Worm (Caenorhabditis elegans) whole organism, dauer: ENCODE measurements around the gene Y22D7AL.15.

Experiments
- unc-62 ChIP-seq: sonication (generic microtip); optimal IDR thresholded peaks from 2 replicates; lab custom pipeline; 2017; ENCODE audit warnings: missing biosample characterization, missing genetic modification reagents, missing genetic modification characterization

The Y22D7AL.15 gene

DNA sequence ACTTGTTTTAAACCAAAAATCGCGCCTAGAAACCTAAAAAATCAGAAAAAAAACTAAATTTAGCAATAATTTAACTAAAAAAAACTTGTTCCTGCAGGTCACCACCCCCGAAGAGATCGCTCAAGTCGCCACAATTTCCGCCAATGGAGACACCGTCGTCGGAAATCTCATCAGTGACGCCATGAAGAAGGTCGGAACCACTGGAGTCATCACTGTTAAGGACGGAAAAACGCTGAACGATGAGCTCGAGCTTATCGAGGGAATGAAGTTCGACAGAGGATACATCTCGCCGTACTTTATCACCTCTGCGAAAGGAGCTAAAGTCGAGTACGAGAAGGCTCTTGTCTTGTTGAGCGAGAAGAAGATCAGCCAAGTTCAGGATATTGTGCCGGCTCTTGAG, 38.3 kb downstream of the Y22D7AL.15 start:
- TF ChIP-seq unc-62 (GFP tag; lab: Kevin White, UChicago), result no peak

DNA sequence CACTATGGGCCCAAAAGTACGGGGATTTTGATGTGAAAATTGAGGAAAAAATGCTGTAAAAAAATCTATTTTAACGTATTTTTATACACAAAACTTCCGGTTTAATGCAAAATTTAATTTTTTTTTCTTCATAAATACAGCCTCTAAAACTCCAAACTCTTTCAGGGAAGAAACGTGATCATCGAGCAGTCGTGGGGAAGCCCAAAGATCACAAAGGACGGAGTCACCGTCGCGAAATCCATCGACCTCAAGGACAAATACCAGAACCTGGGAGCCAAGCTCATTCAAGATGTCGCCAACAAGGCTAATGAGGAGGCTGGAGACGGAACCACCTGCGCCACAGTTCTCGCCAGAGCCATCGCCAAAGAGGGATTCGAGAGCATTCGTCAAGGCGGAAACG, 39.8 kb downstream of the Y22D7AL.15 start:
- no peak for TF ChIP-seq unc-62 (GFP tag; lab: Kevin White, UChicago)

DNA sequence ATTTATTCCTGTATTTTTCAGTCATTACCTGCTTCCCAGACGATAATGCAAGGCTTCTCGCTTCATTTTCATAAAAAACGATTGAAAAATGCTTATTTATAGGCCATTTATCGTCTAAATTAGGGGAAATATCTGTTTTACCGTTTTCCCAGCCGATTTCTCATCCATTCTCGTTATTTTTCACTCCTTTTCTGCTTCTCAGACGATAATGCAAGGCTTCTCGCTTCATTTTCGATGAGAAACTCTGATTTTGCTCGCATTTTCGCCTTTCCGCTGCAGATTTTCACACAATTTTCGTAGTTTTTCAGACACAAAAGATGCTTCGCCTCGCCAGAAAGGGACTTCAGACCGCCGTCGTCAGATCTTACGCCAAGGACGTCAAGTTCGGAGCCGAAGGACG, 40.2 kb downstream of the Y22D7AL.15 start, which contains the start of gene hsp-60:
hsp-60 (plus strand) TSS at position 301 of the 400 bp plus-strand sequence.
- no peak for TF ChIP-seq unc-62 (GFP tag; lab: Kevin White, UChicago)

DNA sequence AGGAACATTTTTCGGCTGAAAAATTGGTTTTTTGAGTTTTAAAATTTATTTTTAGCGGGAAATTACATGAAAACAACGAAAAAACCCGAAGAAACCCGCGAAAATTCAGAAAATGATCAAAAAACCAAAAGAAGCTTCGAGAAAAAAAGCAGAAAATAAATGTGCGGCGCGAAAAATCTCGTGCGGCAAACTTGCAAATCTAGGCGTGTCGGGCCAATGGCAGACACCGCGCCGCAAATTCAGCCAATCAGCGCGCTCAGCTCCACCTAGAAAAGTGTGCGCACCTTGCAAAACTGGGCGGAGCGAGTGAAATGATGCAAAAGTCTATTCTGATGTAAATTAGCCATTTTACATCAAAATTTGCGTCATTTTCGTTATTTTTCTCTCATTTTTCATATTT, 40.7 kb downstream of the Y22D7AL.15 start, which contains the start of gene Y22D7AL.10:
Y22D7AL.10 (minus strand) TSS at position 15 of the 400 bp plus-strand sequence.
- peak; percentile 24 for TF ChIP-seq unc-62 (GFP tag; lab: Kevin White, UChicago)

DNA sequence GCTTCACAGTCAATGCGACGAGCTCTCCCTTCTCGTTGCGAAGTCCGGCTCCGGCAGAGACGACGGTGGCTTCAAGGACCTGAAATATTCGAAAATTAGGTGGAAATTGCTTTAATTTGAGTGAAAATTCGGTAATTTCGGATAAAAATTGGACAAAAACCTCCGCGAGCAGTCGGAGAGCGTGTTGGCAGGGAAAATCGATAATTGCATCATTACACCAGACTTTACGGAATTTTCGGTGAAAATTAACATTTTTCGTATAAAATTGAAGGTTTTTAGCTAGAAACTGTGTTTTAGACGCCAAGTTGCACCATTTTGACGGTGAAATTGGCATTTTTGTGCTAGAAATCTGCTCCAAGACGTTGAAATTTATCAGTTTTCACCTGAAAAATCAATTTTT, 41.4 kb downstream of the Y22D7AL.15 start:
- no peak for TF ChIP-seq unc-62 (GFP tag; lab: Kevin White, UChicago)

DNA sequence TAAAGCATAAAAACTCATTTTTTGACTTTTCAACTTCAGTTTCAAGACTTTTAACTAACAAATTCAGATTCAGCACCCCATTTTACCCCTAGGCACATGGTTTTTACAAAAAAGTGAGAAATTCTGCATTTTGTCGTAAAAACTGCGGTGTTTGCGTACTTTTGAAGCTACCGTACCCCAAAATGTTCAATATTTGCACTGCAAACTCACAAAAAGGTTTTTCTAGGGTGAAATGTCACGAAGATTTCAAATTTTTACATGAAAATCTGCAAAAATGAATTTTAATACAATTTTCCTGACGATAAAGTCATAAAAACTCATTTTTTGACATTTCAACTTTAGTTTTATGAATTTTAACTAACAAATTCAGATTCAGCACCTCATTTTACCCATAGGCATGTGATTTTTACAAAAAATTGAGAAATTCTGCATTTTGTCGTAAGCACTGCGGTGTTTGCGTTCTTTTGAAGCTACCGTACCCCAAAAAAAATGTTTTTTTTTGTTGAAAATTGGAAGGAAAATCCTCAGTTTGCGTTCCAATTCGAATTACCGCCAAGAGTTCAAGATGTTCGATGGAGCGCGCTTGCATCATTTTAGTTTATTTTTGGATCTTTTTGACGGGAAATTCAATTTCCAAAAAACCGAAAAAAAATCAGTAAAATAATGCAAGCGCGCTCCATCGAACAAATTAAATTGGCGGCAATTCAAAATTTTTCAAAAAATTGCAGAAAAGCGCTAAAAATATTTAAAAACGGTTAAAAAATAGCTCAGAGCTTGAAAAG, 43.2 kb downstream of the Y22D7AL.15 start:
- no peak for TF ChIP-seq unc-62 (GFP tag; lab: Kevin White, UChicago)

DNA sequence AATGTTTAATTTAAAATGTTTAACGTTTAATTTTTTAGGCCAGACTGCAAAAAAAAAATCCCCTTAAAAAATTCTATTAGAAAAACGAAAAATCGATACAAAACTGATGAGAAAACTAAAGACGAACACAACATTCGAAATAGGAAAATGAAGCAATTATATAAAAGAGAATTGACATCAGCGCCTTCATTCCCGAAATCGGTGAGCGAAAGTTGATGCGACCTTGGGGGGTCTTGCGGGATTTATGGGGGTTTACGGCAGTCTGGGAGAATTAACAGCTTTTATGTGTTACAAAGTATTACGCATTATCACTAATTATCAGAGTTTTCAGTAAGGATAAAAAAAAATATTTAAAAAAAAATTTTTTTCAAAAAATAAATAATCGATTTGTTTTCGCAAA, 45.3 kb downstream of the Y22D7AL.15 start:
- no peak for TF ChIP-seq unc-62 (GFP tag; lab: Kevin White, UChicago)

DNA sequence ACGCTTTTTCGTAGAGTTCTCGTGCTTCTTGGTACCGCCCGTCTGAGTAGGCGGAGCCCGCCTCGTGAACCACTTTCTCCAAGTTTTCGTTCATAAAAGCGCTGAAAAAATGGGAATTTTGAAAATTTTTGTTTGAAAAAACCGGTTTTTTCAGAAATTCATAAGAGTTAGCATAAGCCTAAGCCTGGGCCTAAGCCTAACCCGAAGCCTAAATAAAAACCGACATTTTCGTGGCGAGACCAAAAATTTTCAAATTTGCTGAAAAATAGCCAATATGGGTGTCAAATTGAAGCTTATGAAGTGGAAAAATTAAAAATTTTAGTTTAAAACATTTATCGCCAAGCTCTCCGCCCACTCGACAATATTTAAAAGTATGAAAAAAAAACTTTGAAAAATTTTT, 45.7 kb downstream of the Y22D7AL.15 start, which contains the start of gene Y22D7AL.9:
Y22D7AL.9 (minus strand) TSS at position 101 of the 400 bp plus-strand sequence.
- no peak for TF ChIP-seq unc-62 (GFP tag; lab: Kevin White, UChicago)

DNA sequence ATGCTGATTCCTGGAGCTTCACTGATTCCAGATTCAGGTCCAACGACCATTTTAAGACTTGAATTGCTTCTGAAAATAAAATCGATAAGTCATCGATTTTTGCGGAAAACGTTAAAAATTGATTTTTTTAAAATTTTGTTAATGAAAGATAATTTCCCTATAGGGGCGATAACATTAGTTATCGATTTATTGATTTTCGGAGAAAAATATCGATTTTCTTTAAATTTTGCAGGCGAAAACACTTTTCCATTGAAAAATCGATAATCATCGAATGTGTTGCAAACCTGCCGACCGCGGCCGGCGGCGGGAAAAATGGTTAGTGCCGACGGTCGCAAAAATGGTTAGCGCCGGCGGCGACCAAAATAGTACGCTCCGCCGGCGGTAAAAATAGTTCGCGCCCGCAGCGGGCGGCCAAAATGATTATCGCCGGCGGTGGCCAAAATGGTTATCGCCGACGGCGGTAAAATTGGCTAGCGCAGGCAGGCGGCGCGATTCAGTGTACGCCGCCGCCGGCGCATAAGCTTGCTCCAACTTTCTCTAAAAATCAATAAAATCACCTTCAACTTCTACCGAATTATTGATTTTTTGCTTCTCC, 46.6 kb downstream of the Y22D7AL.15 start:
- TF ChIP-seq unc-62 (GFP tag; lab: Kevin White, UChicago), result no peak

DNA sequence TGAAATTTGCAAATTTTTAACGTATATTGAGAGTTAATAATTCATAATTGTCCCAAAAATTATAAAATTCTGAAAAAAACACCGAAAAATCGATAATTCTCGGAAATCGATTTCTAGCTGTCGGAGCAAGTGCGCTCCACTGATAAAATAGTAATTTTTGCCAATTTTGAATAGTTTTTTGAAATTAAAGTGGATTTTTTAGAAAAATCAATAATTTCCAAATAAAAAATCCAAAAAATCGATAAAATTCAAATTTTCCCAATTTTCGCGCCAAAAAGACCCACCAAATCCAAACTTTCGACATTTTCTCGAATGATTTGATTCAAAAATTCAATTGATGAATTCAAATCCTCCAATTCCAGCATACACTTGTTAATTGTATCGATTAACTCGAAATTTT, 48.7 kb downstream of the Y22D7AL.15 start:
- TF ChIP-seq unc-62 (GFP tag; lab: Kevin White, UChicago), result no peak
